Worm (Caenorhabditis elegans) whole organism, mixed stage, embryonic: ENCODE results near the gene fbxa-86.

Experiments
- blmp-1 ChIP-seq: fragments of 150-350 bp; optimal IDR thresholded peaks from 2 replicates; lab custom pipeline; 2014; ENCODE audit warnings: missing biosample characterization, missing genetic modification characterization
- hlh-1 ChIP-seq: fragments of 150-350 bp; optimal IDR thresholded peaks from 2 replicates; lab custom pipeline; 2014; ENCODE audit warnings: missing biosample characterization, missing genetic modification reagents, missing genetic modification characterization
- lin-13 ChIP-seq: fragments of 150-350 bp; optimal IDR thresholded peaks from 2 replicates; lab custom pipeline; 2014; ENCODE audit warnings: missing biosample characterization, missing genetic modification characterization
- nhr-12 ChIP-seq: fragments of 150-350 bp; optimal IDR thresholded peaks from 2 replicates; lab custom pipeline; 2014; ENCODE audit warnings: missing biosample characterization, missing genetic modification characterization
- nhr-237 ChIP-seq: fragments of 150-350 bp; optimal IDR thresholded peaks from 2 replicates; lab custom pipeline; 2014; ENCODE audit warnings: missing biosample characterization, missing genetic modification characterization
- nhr-76 ChIP-seq: sonication (generic microtip); optimal IDR thresholded peaks from 2 replicates; lab custom pipeline; 2017; ENCODE audit warnings: missing biosample characterization, missing genetic modification characterization
- sem-2 ChIP-seq: fragments of 200-800 bp; sonication (Bioruptor generic); optimal IDR thresholded peaks from 2 replicates; lab custom pipeline; 2018; ENCODE audit warnings: mild to moderate bottlenecking, missing genetic modification characterization, missing compliant biosample characterization
- unc-39 ChIP-seq: fragments of 150-350 bp; optimal IDR thresholded peaks from 2 replicates; lab custom pipeline; 2014; ENCODE audit warnings: missing biosample characterization, missing genetic modification characterization
- unc-62 ChIP-seq: fragments of 150-350 bp; optimal IDR thresholded peaks from 2 replicates; lab custom pipeline; 2014; ENCODE audit warnings: missing biosample characterization, missing genetic modification reagents, missing genetic modification characterization

- TF ChIP-seq unc-62 (GFP tag; lab: Kevin White, UChicago) = no peak
- no peak for TF ChIP-seq nhr-12 (tag; lab: Kevin White, UChicago)
- TF ChIP-seq unc-39 (tag; lab: Kevin White, UChicago) = no peak
- no peak for TF ChIP-seq hlh-1 (tag; lab: Kevin White, UChicago)
- no peak for TF ChIP-seq sem-2 (GFP tag; lab: Kevin White, UChicago)
- TF ChIP-seq lin-13 (tag; lab: Kevin White, UChicago) = no peak
- no peak for TF ChIP-seq blmp-1 (tag; lab: Kevin White, UChicago)
- no peak for TF ChIP-seq nhr-237 (tag; lab: Kevin White, UChicago)
- no peak for TF ChIP-seq nhr-76 (tag; lab: Kevin White, UChicago)
Measured at ce11 chrIV:4937647-4938046, at the start of gene fbxa-86.
